Fruit fly (Drosophila melanogaster): ENCODE results near the gene CG11892.

The CG11892 gene

dm6 chr3R:25258628-25259240 lies 22.6 kb upstream of the CG11892 start, which contains the start of gene CG11857:
Gene CG11857, plus strand, starts transcription at chr3R:25258898.
- TF ChIP-seq cic (GFP tag; optimal IDR thresholded peaks at IDR 0.05) (peak; percentile 84), toe (GFP tag; optimal IDR thresholded peaks at IDR 0.05) (peak; percentile 99), Hr96 (GFP tag; optimal IDR thresholded peaks at IDR 0.05) (peak; percentile 98), CG5204 (GFP tag; optimal IDR thresholded peaks at IDR 0.05) (no peak), ovo (GFP tag; optimal IDR thresholded peaks at IDR 0.05) (peak; percentile 94), CG1620 (GFP tag; optimal IDR thresholded peaks at IDR 0.05) (peak; percentile 99), cnc (optimal IDR thresholded peaks at IDR 0.05) (no peak), CG11617 (GFP tag; optimal IDR thresholded peaks at IDR 0.05) (peak; percentile 97), bab1 (GFP tag; optimal IDR thresholded peaks at IDR 0.05) (peak; percentile 98), Crg-1 (GFP tag; optimal IDR thresholded peaks at IDR 0.05) (peak; percentile 98), CG33017 (tag; optimal IDR thresholded peaks at IDR 0.05) (peak; percentile 95), Clk (GFP tag; optimal IDR thresholded peaks at IDR 0.05) (peak; percentile 98), tj (GFP tag; optimal IDR thresholded peaks at IDR 0.05) (peak; percentile 87), CG14711 (tag; optimal IDR thresholded peaks at IDR 0.05) (peak; percentile 94), CG7101 (tag; optimal IDR thresholded peaks at IDR 0.05) (peak; percentile 98), kay (GFP tag; ENCODE audit: borderline replicate concordance) (no peak), CG7045 (GFP tag; optimal IDR thresholded peaks at IDR 0.05) (peak; percentile 97), Mnt (GFP tag; optimal IDR thresholded peaks at IDR 0.05) (peak; percentile 92), CG12768 (GFP tag; optimal IDR thresholded peaks at IDR 0.05) (peak; percentile 98), pad (GFP tag; optimal IDR thresholded peaks at IDR 0.05) (peak; percentile 89)

DNA sequence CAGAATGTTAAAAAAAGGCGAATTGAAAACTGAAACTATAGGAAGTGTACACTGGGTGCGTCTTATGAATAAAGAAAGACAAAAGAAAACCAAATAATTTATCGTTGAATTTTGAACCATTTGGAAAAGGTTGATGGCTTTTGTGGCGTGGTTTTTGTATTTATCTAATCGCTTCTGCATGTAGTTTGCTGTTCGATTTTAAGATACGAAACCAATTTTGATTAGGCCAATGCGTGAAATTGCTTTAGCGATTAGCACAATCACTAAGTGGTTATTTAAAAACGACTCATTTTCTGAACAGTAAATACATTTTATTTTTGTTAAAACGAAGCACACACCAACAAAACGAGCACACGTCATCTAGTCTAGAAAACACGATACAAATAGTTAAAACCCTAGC lies 20.7 kb upstream of the CG11892 start:
- peak; percentile 16 for TF ChIP-seq cic (GFP tag; optimal IDR thresholded peaks at IDR 0.05)
- TF ChIP-seq CG7045 (GFP tag; optimal IDR thresholded peaks at IDR 0.05) = no peak

DNA sequence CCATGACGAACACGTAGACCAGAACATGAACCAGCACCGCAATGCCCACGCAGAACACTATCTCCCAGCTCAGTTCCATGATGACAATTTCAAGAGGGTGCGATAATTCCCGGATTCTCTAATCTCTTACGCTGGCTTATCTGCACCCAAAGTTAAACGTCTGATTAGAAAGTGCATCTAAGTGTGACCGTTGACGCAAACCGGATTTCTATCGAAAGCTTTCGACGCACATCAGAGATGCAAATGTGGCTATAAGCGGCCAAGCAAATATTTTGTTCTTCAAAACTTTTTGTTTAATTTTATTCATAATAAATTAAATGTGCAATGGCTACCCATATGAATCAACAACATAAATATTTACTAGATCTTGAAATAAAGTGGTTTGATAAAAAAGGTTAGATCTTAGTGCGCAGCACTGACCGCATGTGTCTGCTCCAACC lies 19.0 kb upstream of the CG11892 start, which contains the start of the genes Kdsr and CG11858:
Kdsr (minus strand) TSS at position 177 of the 440 bp plus-strand sequence.
CG11858 (plus strand) TSS at position 420 of the 440 bp plus-strand sequence.
- peak; percentile 40 for TF ChIP-seq Clk (GFP tag; optimal IDR thresholded peaks at IDR 0.05)
- TF ChIP-seq toe (GFP tag; optimal IDR thresholded peaks at IDR 0.05) = no peak
- peak; percentile 74 for TF ChIP-seq CG14711 (tag; optimal IDR thresholded peaks at IDR 0.05)
- peak; percentile 27 for TF ChIP-seq Crg-1 (GFP tag; optimal IDR thresholded peaks at IDR 0.05)
- peak; percentile 24 for TF ChIP-seq ovo (GFP tag; optimal IDR thresholded peaks at IDR 0.05)
- TF ChIP-seq CG7045 (GFP tag; optimal IDR thresholded peaks at IDR 0.05) = peak; percentile 42
- TF ChIP-seq CG1620 (GFP tag; optimal IDR thresholded peaks at IDR 0.05) = peak; percentile 58
- peak; percentile 44 for TF ChIP-seq pad (GFP tag; optimal IDR thresholded peaks at IDR 0.05)
- TF ChIP-seq CG12768 (GFP tag; optimal IDR thresholded peaks at IDR 0.05) = peak; percentile 66
- peak; percentile 75 for TF ChIP-seq cic (GFP tag; optimal IDR thresholded peaks at IDR 0.05)
- TF ChIP-seq bab1 (GFP tag; optimal IDR thresholded peaks at IDR 0.05) = peak; percentile 84
- peak; percentile 83 for TF ChIP-seq Mnt (GFP tag; optimal IDR thresholded peaks at IDR 0.05)
- TF ChIP-seq tj (GFP tag; optimal IDR thresholded peaks at IDR 0.05) = peak; percentile 39
- TF ChIP-seq CG5204 (GFP tag; optimal IDR thresholded peaks at IDR 0.05) = no peak
- TF ChIP-seq cnc (optimal IDR thresholded peaks at IDR 0.05) = no peak
- TF ChIP-seq Hr96 (GFP tag; optimal IDR thresholded peaks at IDR 0.05) = no peak
- TF ChIP-seq CG33017 (tag; optimal IDR thresholded peaks at IDR 0.05) = peak; percentile 48
- TF ChIP-seq kay (GFP tag; ENCODE audit: borderline replicate concordance) = no peak
- peak; percentile 81 for TF ChIP-seq CG7101 (tag; optimal IDR thresholded peaks at IDR 0.05)
- TF ChIP-seq CG11617 (GFP tag; optimal IDR thresholded peaks at IDR 0.05) = peak; percentile 64

dm6 chr3R:25265589-25266201 lies 15.7 kb upstream of the CG11892 start, which contains the start of the genes GlnRS and RIOK2:
Gene GlnRS, minus strand, starts transcription at chr3R:25265721.
Gene RIOK2, plus strand, starts transcription at chr3R:25265844.
- TF ChIP-seq toe (GFP tag; optimal IDR thresholded peaks at IDR 0.05) (no peak), CG1620 (GFP tag; optimal IDR thresholded peaks at IDR 0.05) (no peak), CG7045 (GFP tag; optimal IDR thresholded peaks at IDR 0.05) (no peak), pad (GFP tag; optimal IDR thresholded peaks at IDR 0.05) (peak; percentile 26), ovo (GFP tag; optimal IDR thresholded peaks at IDR 0.05) (no peak), Hr96 (GFP tag; optimal IDR thresholded peaks at IDR 0.05) (no peak), CG12768 (GFP tag; optimal IDR thresholded peaks at IDR 0.05) (no peak), cnc (optimal IDR thresholded peaks at IDR 0.05) (no peak), cic (GFP tag; optimal IDR thresholded peaks at IDR 0.05) (peak; percentile 30), tj (GFP tag; optimal IDR thresholded peaks at IDR 0.05) (peak; percentile 21), CG5204 (GFP tag; optimal IDR thresholded peaks at IDR 0.05) (no peak), CG11617 (GFP tag; optimal IDR thresholded peaks at IDR 0.05) (peak; percentile 18), kay (GFP tag; ENCODE audit: borderline replicate concordance) (no peak), Mnt (GFP tag; optimal IDR thresholded peaks at IDR 0.05) (peak; percentile 100), CG33017 (tag; optimal IDR thresholded peaks at IDR 0.05) (no peak), CG14711 (tag; optimal IDR thresholded peaks at IDR 0.05) (peak; percentile 4), Clk (GFP tag; optimal IDR thresholded peaks at IDR 0.05) (peak; percentile 3), bab1 (GFP tag; optimal IDR thresholded peaks at IDR 0.05) (peak; percentile 73), Crg-1 (GFP tag; optimal IDR thresholded peaks at IDR 0.05) (peak; percentile 4), CG7101 (tag; optimal IDR thresholded peaks at IDR 0.05) (peak; percentile 39)

dm6 chr3R:25266751-25267150 lies 14.6 kb upstream of the CG11892 start:
- TF ChIP-seq Clk (GFP tag; optimal IDR thresholded peaks at IDR 0.05) (no peak), cnc (optimal IDR thresholded peaks at IDR 0.05) (no peak), CG5204 (GFP tag; optimal IDR thresholded peaks at IDR 0.05) (no peak), Hr96 (GFP tag; optimal IDR thresholded peaks at IDR 0.05) (no peak), CG7101 (tag; optimal IDR thresholded peaks at IDR 0.05) (no peak), ovo (GFP tag; optimal IDR thresholded peaks at IDR 0.05) (no peak), Mnt (GFP tag; optimal IDR thresholded peaks at IDR 0.05) (no peak), CG7045 (GFP tag; optimal IDR thresholded peaks at IDR 0.05) (no peak), cic (GFP tag; optimal IDR thresholded peaks at IDR 0.05) (no peak)

Data from whole organism, adult.